Worm (Caenorhabditis elegans) whole organism, L1 larva: ENCODE results near the gene vps-2.
A peak's percentile ranks its signal among the peaks of the same experiment; 100 is the strongest.

Experiments used
- C04F5.9 ChIP-seq: sonication (generic microtip); optimal IDR thresholded peaks from 2 replicates; lab custom pipeline; 2016; ENCODE audit warnings: missing genetic modification characterization, missing compliant biosample characterization
- C34B4.2 ChIP-seq: sonication (generic microtip); optimal IDR thresholded peaks from 2 replicates; lab custom pipeline; 2017; ENCODE audit warnings: mild to moderate bottlenecking, missing genetic modification characterization, missing compliant biosample characterization
- F16B12.6 ChIP-seq: fragments of 150-350 bp; optimal IDR thresholded peaks from 2 replicates; lab custom pipeline; 2014; ENCODE audit warnings: missing biosample characterization, missing genetic modification characterization
- Y116A8C.19 ChIP-seq: sonication (generic microtip); optimal IDR thresholded peaks from 2 replicates; lab custom pipeline; 2016; ENCODE audit warnings: missing compliant biosample characterization, missing genetic modification characterization, borderline replicate concordance
- blmp-1 ChIP-seq: fragments of 150-350 bp; optimal IDR thresholded peaks from 2 replicates; lab custom pipeline; 2014; ENCODE audit warnings: missing biosample characterization, missing genetic modification characterization
- ceh-63 ChIP-seq: fragments of 200-800 bp; sonication (Bioruptor generic); optimal IDR thresholded peaks from 2 replicates; lab custom pipeline; 2018; ENCODE audit warnings: mild to moderate bottlenecking, missing genetic modification characterization, missing compliant biosample characterization
- ceh-8 ChIP-seq: fragments of 200-800 bp; sonication (Bioruptor generic); optimal IDR thresholded peaks from 2 replicates; lab custom pipeline; 2018; ENCODE audit warnings: mild to moderate bottlenecking, missing genetic modification characterization, moderate library complexity, missing compliant biosample characterization
- ces-1 ChIP-seq: fragments of 150-350 bp; optimal IDR thresholded peaks from 2 replicates; lab custom pipeline; 2014; ENCODE audit warnings: missing biosample characterization, missing genetic modification reagents, missing genetic modification characterization
- efl-3 ChIP-seq: fragments of 200-800 bp; sonication (Bioruptor generic); optimal IDR thresholded peaks from 2 replicates; lab custom pipeline; 2018; ENCODE audit warnings: mild to moderate bottlenecking, missing genetic modification characterization, missing compliant biosample characterization
- egl-13 ChIP-seq: sonication (generic microtip); optimal IDR thresholded peaks from 2 replicates; lab custom pipeline; 2016; ENCODE audit warnings: missing genotype, missing genetic modification reagents, missing genetic modification characterization, missing compliant biosample characterization
- egl-27 ChIP-seq, 2 experiments: fragments of 150-350 bp in 1 of 2; sonication (generic microtip); optimal IDR thresholded peaks; 3 replicates each; lab custom pipeline; 2017 to 2018; ENCODE audit warnings: missing biosample characterization in 2 of 2, missing genetic modification characterization in 2 of 2, missing genetic modification reagents in 2 of 2
- ets-5 ChIP-seq: fragments of 200-800 bp; sonication (Bioruptor generic); IDR thresholded peaks from 2 replicates; pipeline ENCODE4 v1.3.6; 2022; ENCODE audit warnings: missing genetic modification characterization, missing compliant biosample characterization
- fkh-10 ChIP-seq: sonication (generic microtip); optimal IDR thresholded peaks from 2 replicates; lab custom pipeline; 2017; ENCODE audit warnings: missing biosample characterization, missing genetic modification reagents, missing genetic modification characterization
- fkh-4 ChIP-seq: sonication (generic microtip); optimal IDR thresholded peaks from 2 replicates; lab custom pipeline; 2016; ENCODE audit warnings: missing compliant biosample characterization, missing genetic modification characterization, borderline replicate concordance
- hlh-17 ChIP-seq: fragments of 200-800 bp; sonication (Bioruptor generic); optimal IDR thresholded peaks from 2 replicates; lab custom pipeline; 2018; ENCODE audit warnings: missing genetic modification characterization, mild to moderate bottlenecking, missing compliant biosample characterization, moderate library complexity, borderline replicate concordance
- hlh-4 ChIP-seq: sonication (generic microtip); optimal IDR thresholded peaks from 2 replicates; lab custom pipeline; 2016; ENCODE audit warnings: mild to moderate bottlenecking, missing genetic modification characterization, missing compliant biosample characterization
- hpl-2 ChIP-seq: fragments of 150-350 bp; optimal IDR thresholded peaks from 2 replicates; lab custom pipeline; 2014; ENCODE audit warnings: missing biosample characterization, missing genetic modification reagents, missing genetic modification characterization
- jun-1 ChIP-seq: fragments of 150-350 bp; optimal IDR thresholded peaks from 2 replicates; lab custom pipeline; 2014; ENCODE audit warnings: missing biosample characterization, missing genetic modification reagents, missing genetic modification characterization
- lin-13 ChIP-seq: fragments of 150-350 bp; optimal IDR thresholded peaks from 2 replicates; lab custom pipeline; 2014; ENCODE audit warnings: missing biosample characterization, missing genetic modification reagents, missing genetic modification characterization
- lin-14 ChIP-seq: fragments of 200-800 bp; sonication (Bioruptor generic); optimal IDR thresholded peaks from 2 replicates; lab custom pipeline; 2018; ENCODE audit warnings: mild to moderate bottlenecking, missing genetic modification characterization, moderate library complexity, missing compliant biosample characterization
- lin-15B ChIP-seq: fragments of 150-350 bp; sonication (generic microtip); optimal IDR thresholded peaks from 3 replicates; lab custom pipeline; 2014; ENCODE audit warnings: missing biosample characterization, missing genetic modification characterization
- lin-39 ChIP-seq: fragments of 150-350 bp; optimal IDR thresholded peaks from 2 replicates; lab custom pipeline; 2014; ENCODE audit warnings: missing biosample characterization, missing genetic modification reagents, missing genetic modification characterization
- lir-3 ChIP-seq: sonication (generic microtip); optimal IDR thresholded peaks from 2 replicates; lab custom pipeline; 2016; ENCODE audit warnings: mild to moderate bottlenecking, missing genetic modification characterization, moderate library complexity, missing compliant biosample characterization; ENCODE audit not compliant: poor library complexity
- mab-9 ChIP-seq: fragments of 200-800 bp; sonication (Bioruptor generic); IDR thresholded peaks from 2 replicates; pipeline ENCODE4 v1.3.6; 2022; ENCODE audit warnings: missing genetic modification reagents, missing genetic modification characterization, missing compliant biosample characterization
- mef-2 ChIP-seq: fragments of 150-350 bp; optimal IDR thresholded peaks from 2 replicates; lab custom pipeline; 2014; ENCODE audit warnings: missing biosample characterization, missing genetic modification characterization
- mep-1 ChIP-seq: fragments of 150-350 bp; optimal IDR thresholded peaks from 2 replicates; lab custom pipeline; 2014; ENCODE audit warnings: missing biosample characterization, missing genetic modification characterization
- nhr-11 ChIP-seq: fragments of 150-350 bp; optimal IDR thresholded peaks from 2 replicates; lab custom pipeline; 2014; ENCODE audit warnings: missing biosample characterization, missing genetic modification characterization
- nhr-12 ChIP-seq: sonication (generic microtip); optimal IDR thresholded peaks from 2 replicates; lab custom pipeline; 2017; ENCODE audit warnings: missing biosample characterization, missing genetic modification characterization
- nhr-19 ChIP-seq: fragments of 200-800 bp; sonication (Bioruptor generic); conservative IDR thresholded peaks from 2 replicates; pipeline ENCODE4 v1.3.6; 2022; ENCODE audit warnings: missing genetic modification characterization, missing compliant biosample characterization
- nhr-20 ChIP-seq: sonication (generic microtip); optimal IDR thresholded peaks from 2 replicates; lab custom pipeline; 2016; ENCODE audit warnings: mild to moderate bottlenecking, missing genetic modification characterization, missing compliant biosample characterization
- nhr-47 ChIP-seq: sonication (generic microtip); optimal IDR thresholded peaks from 2 replicates; lab custom pipeline; 2016; ENCODE audit warnings: mild to moderate bottlenecking, missing genetic modification characterization, moderate library complexity, missing compliant biosample characterization
- nhr-71 ChIP-seq: sonication (generic microtip); optimal IDR thresholded peaks from 2 replicates; lab custom pipeline; 2016; ENCODE audit warnings: mild to moderate bottlenecking, missing genetic modification characterization, moderate library complexity, missing compliant biosample characterization
- nhr-76 ChIP-seq: sonication (generic microtip); optimal IDR thresholded peaks from 2 replicates; lab custom pipeline; 2017; ENCODE audit warnings: missing biosample characterization, missing genetic modification characterization
- nhr-90 ChIP-seq: sonication (generic microtip); optimal IDR thresholded peaks from 2 replicates; lab custom pipeline; 2016; ENCODE audit warnings: mild to moderate bottlenecking, missing genetic modification characterization, missing compliant biosample characterization; ENCODE audit not compliant: poor library complexity
- pqm-1 ChIP-seq: sonication (generic microtip); optimal IDR thresholded peaks from 3 replicates; lab custom pipeline; 2017; ENCODE audit warnings: missing biosample characterization, missing genetic modification characterization
- rnt-1 ChIP-seq: sonication (generic microtip); optimal IDR thresholded peaks from 2 replicates; lab custom pipeline; 2016; ENCODE audit warnings: mild to moderate bottlenecking, missing genetic modification characterization, moderate library complexity, missing compliant biosample characterization
- skn-1 ChIP-seq: fragments of 150-350 bp; optimal IDR thresholded peaks from 2 replicates; lab custom pipeline; 2014; ENCODE audit warnings: missing biosample characterization, missing genetic modification characterization
- tbx-2 ChIP-seq: sonication (generic microtip); optimal IDR thresholded peaks from 2 replicates; lab custom pipeline; 2016; ENCODE audit warnings: missing genetic modification characterization, missing compliant biosample characterization
- unc-30 ChIP-seq: sonication (generic microtip); optimal IDR thresholded peaks from 2 replicates; lab custom pipeline; 2017; ENCODE audit warnings: missing biosample characterization, missing genetic modification characterization
- unc-86 ChIP-seq: sonication (generic microtip); optimal IDR thresholded peaks from 2 replicates; lab custom pipeline; 2016; ENCODE audit warnings: missing genetic modification characterization, missing compliant biosample characterization
- unc-98 ChIP-seq: fragments of 200-800 bp; sonication (Bioruptor generic); IDR thresholded peaks from 2 replicates; pipeline ENCODE4 v1.3.6; 2022; ENCODE audit warnings: missing genetic modification characterization, missing compliant biosample characterization
- vab-15 ChIP-seq: sonication (generic microtip); optimal IDR thresholded peaks from 2 replicates; lab custom pipeline; 2017; ENCODE audit warnings: missing genotype, mild to moderate bottlenecking, missing genetic modification characterization, missing compliant biosample characterization
- xbp-1 ChIP-seq: sonication (generic microtip); optimal IDR thresholded peaks from 2 replicates; lab custom pipeline; 2016; ENCODE audit warnings: missing genetic modification characterization, missing compliant biosample characterization
- zag-1 ChIP-seq: fragments of 150-350 bp; optimal IDR thresholded peaks from 2 replicates; lab custom pipeline; 2014; ENCODE audit warnings: missing biosample characterization, missing genetic modification characterization
- zip-4 ChIP-seq: fragments of 200-800 bp; sonication (Bioruptor generic); optimal IDR thresholded peaks from 2 replicates; lab custom pipeline; 2018; ENCODE audit warnings: mild to moderate bottlenecking, missing genetic modification characterization, moderate library complexity, missing compliant biosample characterization
- ztf-11 ChIP-seq, 2 experiments: sonication (generic microtip); optimal IDR thresholded peaks; 2 replicates each; lab custom pipeline; 2016 to 2017; ENCODE audit warnings: missing genetic modification characterization in 2 of 2, missing biosample characterization in 1 of 2, missing compliant biosample characterization in 1 of 2

The vps-2 gene

ce11 chrII:12809725-12810124 lies 41.7 kb upstream of the vps-2 start:
- no peak for TF ChIP-seq mef-2
- no peak for TF ChIP-seq unc-30 (tag; lab: Kevin White, UChicago)
- no peak for TF ChIP-seq ztf-11 (tag; optimal IDR thresholded peaks at IDR 0.05; lab: Kevin White, UChicago)
- no peak for TF ChIP-seq rnt-1 (tag; lab: Kevin White, UChicago)
- TF ChIP-seq nhr-19 = no peak
- TF ChIP-seq lin-15B (tag; lab: Kevin White, UChicago) = no peak
- no peak for TF ChIP-seq lin-14
- TF ChIP-seq fkh-10 = no peak
- no peak for TF ChIP-seq vab-15
- no peak for TF ChIP-seq zag-1 (tag; lab: Kevin White, UChicago)
- TF ChIP-seq mab-9 = no peak
- TF ChIP-seq ceh-8 (GFP tag; lab: Kevin White, UChicago) = no peak
- no peak for TF ChIP-seq lin-13 (GFP tag; lab: Kevin White, UChicago)
- no peak for TF ChIP-seq skn-1 (tag; lab: Kevin White, UChicago)
- no peak for TF ChIP-seq ces-1 (GFP tag; lab: Kevin White, UChicago)
- TF ChIP-seq lir-3 (tag; lab: Kevin White, UChicago) = no peak

- no peak for TF ChIP-seq egl-27 (tag; optimal IDR thresholded peaks at IDR 0.05; lab: Kevin White, UChicago)
- no peak for TF ChIP-seq mab-9
- TF ChIP-seq zag-1 (tag; lab: Kevin White, UChicago) = no peak
- TF ChIP-seq C34B4.2 (tag; lab: Kevin White, UChicago) = no peak
- no peak for TF ChIP-seq zip-4 (GFP tag; lab: Kevin White, UChicago)
- no peak for TF ChIP-seq Y116A8C.19 (tag; lab: Kevin White, UChicago)
- no peak for TF ChIP-seq egl-13
- TF ChIP-seq nhr-90 (tag; lab: Kevin White, UChicago) = no peak
- TF ChIP-seq nhr-20 (tag; lab: Kevin White, UChicago) = no peak
- no peak for TF ChIP-seq nhr-71 (tag; lab: Kevin White, UChicago)
- TF ChIP-seq nhr-11 = no peak
- no peak for TF ChIP-seq lin-13 (GFP tag; lab: Kevin White, UChicago)
Measured at ce11 chrII:12808746-12809145, 40.7 kb upstream of the vps-2 start.

ce11 chrII:12806602-12807182 lies 38.7 kb upstream of the vps-2 start, which contains the start of gene spds-1:
Gene spds-1 (plus strand): TSS chrII:12806899.
- TF ChIP-seq efl-3 (GFP tag; lab: Kevin White, UChicago) = no peak
- TF ChIP-seq nhr-76 (tag; lab: Kevin White, UChicago) = no peak
- TF ChIP-seq mep-1 (tag; lab: Kevin White, UChicago) = no peak
- TF ChIP-seq xbp-1 (tag; lab: Kevin White, UChicago) = no peak
- TF ChIP-seq ets-5 = no peak
- no peak for TF ChIP-seq ceh-63 (GFP tag; lab: Kevin White, UChicago)
- TF ChIP-seq unc-98 (GFP tag; lab: Robert Waterston, UW) = no peak
- TF ChIP-seq fkh-4 (tag; lab: Kevin White, UChicago) = no peak
- no peak for TF ChIP-seq unc-86
- TF ChIP-seq nhr-12 (tag; lab: Kevin White, UChicago) = no peak
- no peak for TF ChIP-seq unc-30 (tag; lab: Kevin White, UChicago)
- TF ChIP-seq rnt-1 (tag; lab: Kevin White, UChicago) = no peak

- TF ChIP-seq C04F5.9 (tag; lab: Kevin White, UChicago) (no peak), lin-39 (tag; lab: Kevin White, UChicago) (no peak), rnt-1 (tag; lab: Kevin White, UChicago) (no peak), nhr-71 (tag; lab: Kevin White, UChicago) (peak; percentile 51), hlh-4 (tag; lab: Kevin White, UChicago) (no peak), blmp-1 (no peak), lin-14 (peak; percentile 86), jun-1 (tag; lab: Kevin White, UChicago) (no peak), unc-30 (tag; lab: Kevin White, UChicago) (no peak), F16B12.6 (tag; lab: Kevin White, UChicago) (no peak), hlh-17 (GFP tag; lab: Kevin White, UChicago) (no peak), hpl-2 (no peak), pqm-1 (no peak), fkh-4 (tag; lab: Kevin White, UChicago) (no peak), lir-3 (tag; lab: Kevin White, UChicago) (no peak), nhr-47 (peak; percentile 54), tbx-2 (peak; percentile 33)
Measured at ce11 chrII:12805765-12806384, 37.9 kb upstream of the vps-2 start.
